Worm (Caenorhabditis elegans) whole organism, early embryonic: Measurements from ENCODE around the gene pmk-1.
A peak's percentile ranks its signal among the peaks of the same experiment; 100 is the strongest.
"Not testable (repeated sequence)": the region's sequence is repeated elsewhere in the genome, so short reads cannot be mapped to it uniquely, and the experiment has no call there.

Experiments
- B0310.2 ChIP-seq: sonication (generic microtip); optimal IDR thresholded peaks from 2 replicates; lab custom pipeline; 2016; ENCODE audit warnings: mild to moderate bottlenecking, missing genetic modification characterization, missing compliant biosample characterization
- F13C5.2 ChIP-seq: sonication (generic microtip); optimal IDR thresholded peaks from 2 replicates; lab custom pipeline; 2017; ENCODE audit warnings: mild to moderate bottlenecking, missing genetic modification characterization, inconsistent platforms, missing compliant biosample characterization
- aly-1 ChIP-seq: sonication (generic microtip); optimal IDR thresholded peaks from 2 replicates; lab custom pipeline; 2016; ENCODE audit warnings: missing genetic modification characterization, missing compliant biosample characterization
- ama-1 ChIP-seq: fragments of 150-350 bp; optimal IDR thresholded peaks from 2 replicates; lab custom pipeline; 2014
- ceh-13 ChIP-seq: fragments of 200-800 bp; sonication (Bioruptor generic); optimal IDR thresholded peaks from 2 replicates; lab custom pipeline; 2018; ENCODE audit warnings: mild to moderate bottlenecking, missing genetic modification characterization, missing compliant biosample characterization
- ceh-36 ChIP-seq: sonication (generic microtip); optimal IDR thresholded peaks from 2 replicates; lab custom pipeline; 2016; ENCODE audit warnings: missing genetic modification characterization, inconsistent platforms, missing compliant biosample characterization
- ets-7 ChIP-seq: sonication (generic microtip); optimal IDR thresholded peaks from 2 replicates; lab custom pipeline; 2016; ENCODE audit warnings: missing genotype, missing genetic modification characterization, missing compliant biosample characterization
- flt-1 ChIP-seq: fragments of 200-800 bp; sonication (Bioruptor generic); IDR thresholded peaks from 2 replicates; pipeline ENCODE4 v1.3.6; 2022; ENCODE audit warnings: missing genetic modification characterization, missing compliant biosample characterization
- hmbx-1 ChIP-seq: sonication (generic microtip); optimal IDR thresholded peaks from 2 replicates; lab custom pipeline; 2016; ENCODE audit warnings: mild to moderate bottlenecking, missing genetic modification characterization, missing compliant biosample characterization
- hmg-4 ChIP-seq: fragments of 200-800 bp; sonication (Bioruptor generic); optimal IDR thresholded peaks from 2 replicates; lab custom pipeline; 2018; ENCODE audit warnings: mild to moderate bottlenecking, missing genetic modification characterization, missing compliant biosample characterization
- hnd-1 ChIP-seq: sonication (generic microtip); optimal IDR thresholded peaks from 2 replicates; lab custom pipeline; 2016; ENCODE audit warnings: missing genetic modification characterization, missing compliant biosample characterization
- pes-1 ChIP-seq: fragments of 200-800 bp; sonication (Bioruptor generic); IDR thresholded peaks from 2 replicates; pipeline ENCODE4 v1.3.6; 2022; ENCODE audit warnings: missing genetic modification reagents, missing genetic modification characterization, missing compliant biosample characterization
- scrt-1 ChIP-seq: fragments of 200-800 bp; sonication (Bioruptor generic); IDR thresholded peaks from 2 replicates; pipeline ENCODE4 v1.3.6; 2022; ENCODE audit warnings: missing genetic modification characterization, missing compliant biosample characterization
- sea-1 ChIP-seq: fragments of 200-800 bp; sonication (Bioruptor generic); conservative IDR thresholded peaks from 2 replicates; pipeline ENCODE4 v1.3.6; 2022; ENCODE audit warnings: missing genetic modification characterization, missing compliant biosample characterization
- tbx-11 ChIP-seq: fragments of 200-800 bp; sonication (Bioruptor generic); IDR thresholded peaks from 2 replicates; pipeline ENCODE4 v1.3.6; 2022; ENCODE audit warnings: missing genetic modification characterization, missing compliant biosample characterization
- tbx-37 ChIP-seq: fragments of 200-800 bp; sonication (Bioruptor generic); conservative IDR thresholded peaks from 2 replicates; pipeline ENCODE4 v1.3.6; 2022; ENCODE audit warnings: missing genetic modification reagents, missing genetic modification characterization, missing compliant biosample characterization
- tra-4 ChIP-seq: sonication (generic microtip); optimal IDR thresholded peaks from 2 replicates; lab custom pipeline; 2017; ENCODE audit warnings: missing genetic modification characterization, missing compliant biosample characterization

Gene pmk-1

DNA sequence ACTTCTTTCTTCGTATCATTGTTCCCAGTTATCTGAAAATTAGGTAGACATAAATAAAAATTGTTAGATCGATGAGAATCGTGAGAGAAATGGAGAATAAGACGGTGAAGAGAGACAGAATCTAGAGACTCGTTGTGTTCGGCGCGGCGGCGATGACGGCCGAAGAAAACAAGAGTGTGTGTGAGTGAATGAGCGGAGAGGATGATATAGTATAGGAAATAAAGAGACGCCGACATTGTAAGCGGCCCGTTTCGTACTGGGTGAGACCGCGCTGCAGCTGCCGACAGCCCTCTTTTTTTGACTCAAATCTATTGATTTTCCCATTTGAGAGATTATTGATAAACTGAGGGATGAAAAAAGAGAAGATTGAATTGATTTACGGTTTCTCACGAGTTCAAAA, 36.4 kb upstream of the pmk-1 start, which contains the start of gene Y42H9AR.4:
Y42H9AR.4 (minus strand) TSS at position 32 of the 400 bp plus-strand sequence.
- TF ChIP-seq ceh-13 (GFP tag; lab: Kevin White, UChicago): no peak
- TF ChIP-seq aly-1 (tag; lab: Kevin White, UChicago): no peak
- no peak for TF ChIP-seq hmbx-1 (tag; lab: Kevin White, UChicago)
- peak; percentile 27 for TF ChIP-seq F13C5.2 (tag; lab: Kevin White, UChicago)

DNA sequence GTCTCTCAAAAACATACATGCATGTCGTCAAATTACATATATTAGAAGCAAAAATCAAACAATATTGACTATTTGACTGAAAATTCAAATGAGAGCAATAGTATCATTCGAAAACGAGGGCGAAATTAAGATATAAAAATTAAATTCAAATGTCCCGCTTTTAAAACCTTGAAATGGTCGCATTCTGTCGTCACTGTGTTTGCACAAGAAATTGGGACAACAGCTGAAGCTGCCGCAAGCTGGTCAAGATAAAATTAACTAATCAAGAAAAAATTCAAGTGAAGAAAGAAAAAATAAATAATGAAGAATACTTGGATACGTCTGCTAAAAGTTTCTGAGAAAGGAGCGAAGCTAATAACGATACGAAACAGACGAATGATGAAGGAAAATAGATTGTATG, 35.9 kb upstream of the pmk-1 start:
- TF ChIP-seq hnd-1 (tag; lab: Kevin White, UChicago) (no peak), ceh-36 (tag; lab: Kevin White, UChicago) (no peak), aly-1 (tag; lab: Kevin White, UChicago) (no peak), tbx-11 (no peak), ama-1 (lab: Kevin White, UChicago) (no peak), pes-1 (GFP tag; lab: Robert Waterston, UW) (no peak), ceh-13 (GFP tag; lab: Kevin White, UChicago) (no peak), B0310.2 (tag; lab: Kevin White, UChicago) (no peak), hmg-4 (GFP tag; lab: Kevin White, UChicago) (no peak), tra-4 (no peak), F13C5.2 (tag; lab: Kevin White, UChicago) (no peak), tbx-37 (GFP tag; lab: Robert Waterston, UW) (no peak), flt-1 (no peak), hmbx-1 (tag; lab: Kevin White, UChicago) (no peak), sea-1 (GFP tag; lab: Robert Waterston, UW) (no peak)

- TF ChIP-seq B0310.2 (tag; lab: Kevin White, UChicago) (no peak), F13C5.2 (tag; lab: Kevin White, UChicago) (peak; percentile 3), hmbx-1 (tag; lab: Kevin White, UChicago) (no peak)
These were observed 35.4 kb upstream of the pmk-1 start, which contains the start of gene Y42H9AR.1 for ce11 chrIV:8113161-8113560. Gene Y42H9AR.1 (plus strand): TSS chrIV:8113393.

ce11 chrIV:8114535-8114934, 34.1 kb upstream of the pmk-1 start:
- TF ChIP-seq flt-1: no peak
- TF ChIP-seq hnd-1 (tag; lab: Kevin White, UChicago): no peak

DNA sequence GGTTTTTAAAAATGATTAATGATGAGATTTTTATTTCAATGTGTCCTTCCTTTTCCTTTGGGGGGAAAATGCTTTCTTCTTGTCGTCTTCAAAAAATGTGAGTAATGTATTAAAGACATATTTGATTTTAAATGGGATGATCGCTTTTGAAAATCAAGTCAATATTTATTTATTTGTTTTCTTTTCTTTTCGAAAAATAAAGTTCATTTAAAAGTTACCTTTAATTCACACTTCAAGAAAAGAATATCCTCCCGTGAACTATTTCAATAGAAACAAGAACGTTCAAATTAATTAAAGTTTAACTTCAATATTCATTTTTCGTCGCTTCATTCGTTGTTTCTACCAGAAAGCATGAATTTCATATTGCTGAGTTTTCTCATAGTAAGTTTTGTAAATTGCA, 33.1 kb upstream of the pmk-1 start, which contains the start of gene irld-8:
irld-8 (plus strand) TSS at position 301 of the 400 bp plus-strand sequence.
- no peak for TF ChIP-seq tbx-37 (GFP tag; lab: Robert Waterston, UW)
- no peak for TF ChIP-seq ceh-13 (GFP tag; lab: Kevin White, UChicago)
- no peak for TF ChIP-seq ama-1 (lab: Kevin White, UChicago)
- TF ChIP-seq tbx-11: no peak
- TF ChIP-seq flt-1: no peak
- no peak for TF ChIP-seq pes-1 (GFP tag; lab: Robert Waterston, UW)

DNA sequence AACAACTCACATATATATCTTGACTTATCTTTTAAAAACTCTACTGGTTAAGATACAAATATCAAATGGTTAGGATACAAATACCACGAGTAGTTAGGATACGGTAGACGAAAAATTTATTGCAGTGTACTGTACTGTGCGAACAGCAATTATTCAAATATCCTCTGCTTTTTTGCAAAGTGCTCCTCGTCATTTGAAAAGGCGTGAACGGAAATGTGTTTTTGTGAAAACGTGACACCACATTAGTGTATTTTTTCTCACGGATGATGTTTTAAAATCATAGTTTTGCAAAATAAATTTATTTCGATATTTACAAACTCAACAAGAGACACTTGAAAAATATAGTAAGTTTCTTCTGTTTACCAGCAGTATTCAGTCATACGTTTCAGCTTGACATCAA, 29.8 kb upstream of the pmk-1 start, which contains the start of gene F42G8.8:
F42G8.8 (plus strand) TSS at position 301 of the 400 bp plus-strand sequence.
- TF ChIP-seq scrt-1 (GFP tag; lab: Robert Waterston, UW) (no peak), hnd-1 (tag; lab: Kevin White, UChicago) (no peak), F13C5.2 (tag; lab: Kevin White, UChicago) (no peak), ceh-36 (tag; lab: Kevin White, UChicago) (no peak), tra-4 (no peak), ets-7 (tag; lab: Kevin White, UChicago) (no peak), ama-1 (lab: Kevin White, UChicago) (no peak), B0310.2 (tag; lab: Kevin White, UChicago) (no peak), sea-1 (GFP tag; lab: Robert Waterston, UW) (no peak), ceh-13 (GFP tag; lab: Kevin White, UChicago) (no peak), hmbx-1 (tag; lab: Kevin White, UChicago) (no peak), aly-1 (tag; lab: Kevin White, UChicago) (no peak), tbx-11 (no peak), hmg-4 (GFP tag; lab: Kevin White, UChicago) (no peak), flt-1 (no peak), tbx-37 (GFP tag; lab: Robert Waterston, UW) (no peak), pes-1 (GFP tag; lab: Robert Waterston, UW) (no peak)

- not testable (repeated sequence) for TF ChIP-seq pes-1 (GFP tag; lab: Robert Waterston, UW); hmbx-1 (tag; lab: Kevin White, UChicago); tra-4
These were observed 26.2 kb upstream of the pmk-1 start, which contains the start of gene erp-44.3 for ce11 chrIV:8122349-8122748. Gene erp-44.3 (plus strand): TSS chrIV:8122649.

ce11 chrIV:8126902-8127301, 21.7 kb upstream of the pmk-1 start, which contains the start of gene ceph-41:
Gene ceph-41 (plus strand): TSS chrIV:8127202.
- TF ChIP-seq pes-1 (GFP tag; lab: Robert Waterston, UW) (no peak), F13C5.2 (tag; lab: Kevin White, UChicago) (no peak), aly-1 (tag; lab: Kevin White, UChicago) (no peak), ets-7 (tag; lab: Kevin White, UChicago) (no peak), B0310.2 (tag; lab: Kevin White, UChicago) (no peak), tra-4 (no peak), hnd-1 (tag; lab: Kevin White, UChicago) (no peak), flt-1 (no peak), hmbx-1 (tag; lab: Kevin White, UChicago) (no peak), ceh-13 (GFP tag; lab: Kevin White, UChicago) (no peak), ama-1 (lab: Kevin White, UChicago) (no peak), tbx-37 (GFP tag; lab: Robert Waterston, UW) (no peak), scrt-1 (GFP tag; lab: Robert Waterston, UW) (no peak), tbx-11 (no peak), ceh-36 (tag; lab: Kevin White, UChicago) (no peak), sea-1 (GFP tag; lab: Robert Waterston, UW) (no peak), hmg-4 (GFP tag; lab: Kevin White, UChicago) (no peak)
